Worm (Caenorhabditis elegans): ENCODE data around the gene Y7A5A.2.

Gene Y7A5A.2

DNA sequence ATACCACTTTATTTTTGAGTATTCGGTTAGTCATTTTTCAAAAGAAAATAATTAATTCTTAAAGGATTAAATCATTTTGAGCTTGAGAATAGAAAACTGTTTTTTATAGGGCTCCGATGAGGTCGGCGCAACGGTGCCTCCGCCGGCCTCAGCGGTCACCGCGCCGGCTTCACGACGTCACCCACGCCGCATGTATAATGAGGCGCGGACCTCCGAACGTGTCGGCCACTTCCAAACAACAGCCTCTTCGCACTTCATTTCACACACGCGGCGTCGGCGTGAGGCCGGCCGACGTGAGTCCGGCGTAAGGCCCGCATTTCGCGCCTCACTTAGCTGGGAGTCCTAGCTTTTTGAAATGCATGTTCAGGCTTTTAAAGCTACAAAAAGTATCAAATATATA, 5.7 kb downstream of the Y7A5A.2 start:
- no peak for TF ChIP-seq mab-5 (tag; optimal IDR thresholded peaks at IDR 0.05)

DNA sequence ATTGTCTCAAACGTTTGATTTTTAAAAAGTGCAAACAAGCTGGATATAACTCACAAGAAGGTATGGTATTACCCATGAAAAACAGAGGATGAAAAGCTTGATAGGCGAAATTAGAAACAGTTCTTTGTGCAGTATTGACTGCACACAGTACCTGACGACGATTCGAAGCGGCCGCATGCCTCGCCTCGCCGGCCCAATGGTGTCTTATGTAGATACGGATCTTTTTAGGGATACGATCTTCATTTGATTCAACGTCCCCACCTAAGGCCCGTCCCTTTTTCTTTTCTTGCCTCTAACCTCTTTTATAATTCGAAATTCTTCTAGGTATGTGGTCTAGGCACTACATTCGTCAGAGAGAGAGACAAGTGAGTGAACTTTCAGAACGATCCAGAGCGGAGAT, 6.4 kb downstream of the Y7A5A.2 start, which contains the start of gene bus-17:
Gene bus-17, minus strand, starts transcription at position 208 of the 400 bp plus-strand sequence.
- TF ChIP-seq elt-1 (tag; optimal IDR thresholded peaks at IDR 0.05; ENCODE audit: borderline replicate concordance, insufficient read depth): peak; percentile 73
- no peak for TF ChIP-seq pha-4 (tag; optimal IDR thresholded peaks at IDR 0.05)

DNA sequence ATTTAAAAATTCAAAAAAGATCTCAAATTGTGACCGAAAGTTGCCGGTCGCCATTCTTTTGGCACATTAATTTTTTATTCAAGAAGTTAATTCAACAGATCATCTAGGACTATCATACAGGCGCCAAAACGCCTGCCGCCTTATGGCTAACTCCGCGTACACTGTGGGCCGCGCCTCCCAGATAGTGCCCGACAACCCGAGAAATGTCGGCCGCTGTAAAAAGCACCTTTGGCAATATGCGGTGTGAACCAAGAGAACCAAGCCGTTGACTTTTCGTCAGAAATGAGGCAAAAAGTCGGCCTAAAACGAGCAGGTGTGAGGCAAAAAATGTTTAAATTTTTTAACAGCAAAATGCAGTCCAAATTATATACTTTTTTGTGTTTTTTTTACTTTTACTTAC, 13.3 kb downstream of the Y7A5A.2 start:
- TF ChIP-seq ceh-83 (GFP tag; optimal IDR thresholded peaks at IDR 0.05) (no peak), nhr-76 (tag; optimal IDR thresholded peaks at IDR 0.05) (no peak), M03D4.4 (tag; optimal IDR thresholded peaks at IDR 0.05) (no peak), mab-5 (tag; optimal IDR thresholded peaks at IDR 0.05) (no peak), flh-1 (GFP tag; optimal IDR thresholded peaks at IDR 0.05) (no peak), mep-1 (tag; optimal IDR thresholded peaks at IDR 0.05) (no peak)

DNA sequence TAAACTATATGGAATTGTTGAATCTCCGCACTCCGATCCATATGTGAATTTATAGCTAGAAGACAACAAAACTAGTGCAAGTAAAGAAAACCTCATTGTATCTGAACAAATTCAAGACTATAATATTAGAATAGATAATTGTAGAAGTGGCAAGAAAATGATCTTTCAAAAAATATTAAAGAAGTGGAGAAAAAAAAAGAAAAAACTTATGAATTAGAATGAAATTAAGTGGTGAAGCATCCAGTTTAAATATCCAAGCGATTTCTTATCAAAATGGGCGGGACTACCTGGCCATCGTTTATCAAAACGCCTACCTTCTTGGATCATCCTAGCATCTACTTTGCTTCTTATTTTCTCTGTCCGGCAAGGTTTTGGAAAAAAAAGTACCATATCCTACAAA, 15.4 kb downstream of the Y7A5A.2 start, which contains the start of gene wrt-4:
Gene wrt-4, minus strand, starts transcription at position 101 of the 400 bp plus-strand sequence.
- TF ChIP-seq unc-120 (tag; optimal IDR thresholded peaks at IDR 0.05; ENCODE audit: poor library complexity, severe bottlenecking) (no peak), mls-2 (tag; optimal IDR thresholded peaks at IDR 0.05) (no peak), zip-8 (tag; optimal IDR thresholded peaks at IDR 0.05) (no peak), nhr-12 (tag; optimal IDR thresholded peaks at IDR 0.05) (no peak), sem-2 (GFP tag; optimal IDR thresholded peaks at IDR 0.05) (no peak), mab-5 (tag; optimal IDR thresholded peaks at IDR 0.05) (no peak), mep-1 (tag; optimal IDR thresholded peaks at IDR 0.05) (no peak), lin-32 (GFP tag; optimal IDR thresholded peaks at IDR 0.05) (no peak), nhr-76 (tag; optimal IDR thresholded peaks at IDR 0.05) (no peak), blmp-1 (tag; optimal IDR thresholded peaks at IDR 0.05) (no peak), lin-13 (tag; optimal IDR thresholded peaks at IDR 0.05) (no peak), sptf-1 (tag; optimal IDR thresholded peaks at IDR 0.05) (no peak), ceh-83 (GFP tag; optimal IDR thresholded peaks at IDR 0.05) (no peak), ceh-39 (tag; optimal IDR thresholded peaks at IDR 0.05) (no peak), bed-3 (GFP tag; optimal IDR thresholded peaks at IDR 0.05) (no peak), elt-3 (tag; optimal IDR thresholded peaks at IDR 0.05) (no peak), flh-1 (GFP tag; optimal IDR thresholded peaks at IDR 0.05) (no peak), hlh-1 (tag; optimal IDR thresholded peaks at IDR 0.05) (no peak), nhr-28 (tag; optimal IDR thresholded peaks at IDR 0.05) (no peak)

DNA sequence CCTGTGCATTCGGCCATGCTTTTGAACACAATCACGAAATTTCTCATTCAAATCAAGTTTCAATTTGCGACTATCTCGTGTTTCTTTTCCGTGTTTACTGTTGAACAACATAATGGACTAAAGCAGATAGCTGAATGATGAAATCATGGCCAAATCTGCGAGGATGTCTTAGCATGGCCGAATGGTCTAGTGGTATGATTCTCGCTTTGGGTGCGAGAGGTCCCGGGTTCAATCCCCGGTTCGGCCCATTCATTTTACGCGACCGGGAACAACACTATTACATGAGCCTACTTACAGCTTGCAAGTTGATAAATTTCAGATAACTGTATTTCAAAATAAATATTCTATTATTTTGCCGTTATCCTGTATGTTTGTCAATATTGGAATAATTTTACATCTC, 21.3 kb downstream of the Y7A5A.2 start:
- TF ChIP-seq ceh-83 (GFP tag; optimal IDR thresholded peaks at IDR 0.05) (no peak), snpc-4 (tag; optimal IDR thresholded peaks at IDR 0.05) (no peak), tbx-8 (GFP tag; optimal IDR thresholded peaks at IDR 0.05) (no peak), elt-1 (tag; optimal IDR thresholded peaks at IDR 0.05; ENCODE audit: borderline replicate concordance, insufficient read depth) (no peak), unc-62 (GFP tag; optimal IDR thresholded peaks at IDR 0.05) (no peak), mls-2 (tag; optimal IDR thresholded peaks at IDR 0.05) (no peak)

DNA sequence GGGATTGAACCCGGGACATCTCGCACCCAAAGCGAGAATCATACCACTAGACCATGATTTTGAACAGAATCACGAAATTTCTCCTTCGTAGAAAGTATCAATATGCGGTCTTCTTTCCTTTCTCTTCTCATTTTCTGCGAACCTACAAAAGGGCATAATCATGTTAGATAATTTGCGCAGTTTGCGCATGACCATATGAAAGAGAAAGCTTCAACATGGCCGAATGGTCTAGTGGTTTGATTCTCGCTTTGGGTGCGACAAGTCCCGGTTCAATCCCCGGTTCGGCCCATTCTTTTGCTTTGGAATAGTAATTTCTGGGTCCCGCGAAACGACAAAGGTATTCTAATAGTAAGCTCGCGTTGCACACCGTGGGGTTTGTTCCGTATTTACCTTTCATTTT, 24.7 kb downstream of the Y7A5A.2 start:
- TF ChIP-seq mab-5 (tag; optimal IDR thresholded peaks at IDR 0.05) (no peak), drap-1 (GFP tag; optimal IDR thresholded peaks at IDR 0.05) (peak; percentile 18)

DNA sequence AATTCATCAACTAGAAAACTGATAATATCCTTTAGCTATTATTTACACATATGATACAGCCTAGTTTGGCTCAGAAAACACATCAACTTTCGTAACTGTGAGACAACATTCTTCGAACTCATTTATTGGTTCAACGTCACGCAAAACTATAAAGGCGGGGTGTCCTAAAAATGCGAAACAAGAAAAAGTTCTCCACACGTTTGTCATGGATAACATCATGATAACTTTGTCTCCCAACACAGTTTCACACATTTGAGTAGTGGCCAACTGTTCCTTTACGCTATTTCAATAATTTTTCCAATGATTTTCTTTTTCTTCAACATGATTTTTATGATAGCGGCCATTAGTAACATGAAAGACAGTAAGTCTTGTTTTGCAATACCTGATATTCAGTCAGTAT, 25.8 kb downstream of the Y7A5A.2 start, which contains the start of gene srxa-9:
Gene srxa-9, plus strand, starts transcription at position 301 of the 400 bp plus-strand sequence.
- TF ChIP-seq lin-32 (GFP tag; optimal IDR thresholded peaks at IDR 0.05): no peak
- no peak for TF ChIP-seq unc-39 (tag; optimal IDR thresholded peaks at IDR 0.05)
- no peak for TF ChIP-seq flh-1 (GFP tag; optimal IDR thresholded peaks at IDR 0.05)
- TF ChIP-seq nhr-2 (tag; optimal IDR thresholded peaks at IDR 0.05): no peak
- TF ChIP-seq hlh-1 (tag; optimal IDR thresholded peaks at IDR 0.05): no peak
- no peak for TF ChIP-seq ham-2 (GFP tag; optimal IDR thresholded peaks at IDR 0.05)
- no peak for TF ChIP-seq unc-120 (tag; optimal IDR thresholded peaks at IDR 0.05; ENCODE audit: poor library complexity, severe bottlenecking)
- TF ChIP-seq tbx-8 (GFP tag; optimal IDR thresholded peaks at IDR 0.05): no peak
- no peak for TF ChIP-seq bed-3 (GFP tag; optimal IDR thresholded peaks at IDR 0.05)
- no peak for TF ChIP-seq lsy-2 (tag; optimal IDR thresholded peaks at IDR 0.05)
- no peak for TF ChIP-seq pha-4 (tag; optimal IDR thresholded peaks at IDR 0.05)
- TF ChIP-seq mls-2 (tag; optimal IDR thresholded peaks at IDR 0.05): no peak
- TF ChIP-seq nhr-237 (tag; optimal IDR thresholded peaks at IDR 0.05): no peak

All from whole organism, mixed stage, embryonic.